Worm (Caenorhabditis elegans): ENCODE data around the gene clec-20.
A peak's percentile ranks its signal among the peaks of the same experiment; 100 is the strongest.

The clec-20 gene

DNA sequence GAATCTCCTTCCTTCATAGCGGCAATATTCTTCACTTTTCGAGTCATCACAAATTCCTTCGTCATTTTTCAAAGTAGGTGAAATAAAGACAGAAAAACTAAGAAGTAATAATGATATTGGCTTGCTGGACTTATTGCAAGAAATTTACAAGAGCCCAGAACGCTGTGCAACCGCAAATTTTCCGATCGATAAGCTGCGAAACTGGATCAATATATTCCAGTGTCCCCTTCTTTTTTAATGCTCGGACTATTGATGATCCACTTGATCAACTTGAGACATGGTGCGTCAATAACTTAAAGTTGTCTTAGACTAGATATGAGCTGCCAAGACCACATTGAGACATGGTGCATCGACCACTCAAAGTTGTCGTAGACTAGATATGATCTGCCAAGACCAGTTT lies 11.0 kb upstream of the clec-20 start, which contains the start of gene bath-33:
TSS of gene bath-33 (minus strand) at position 101 of the 400 bp plus-strand sequence.
- no peak for TF ChIP-seq mls-2 (tag; optimal IDR thresholded peaks at IDR 0.05)

DNA sequence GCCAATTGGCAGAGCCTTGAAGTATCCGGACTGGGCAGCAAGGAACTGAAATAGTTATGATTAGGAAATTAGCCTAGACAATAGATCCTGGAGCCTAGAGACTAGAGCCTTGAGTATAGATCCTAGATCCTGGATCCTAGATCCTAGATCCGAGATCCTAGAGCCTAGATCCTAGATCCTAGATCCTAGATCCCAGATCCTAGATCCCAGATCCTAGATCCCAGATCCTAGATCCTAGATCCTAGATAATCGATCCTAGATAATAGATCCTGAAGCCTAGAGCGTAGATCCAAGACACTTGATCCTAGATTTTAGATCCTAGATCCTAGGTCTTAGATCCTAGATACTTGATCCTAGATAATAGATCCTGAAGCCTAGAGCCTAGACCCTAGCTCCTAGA lies 10.0 kb upstream of the clec-20 start:
- TF ChIP-seq flh-1 (GFP tag; optimal IDR thresholded peaks at IDR 0.05): no peak
- peak; percentile 73 for TF ChIP-seq elt-1 (tag; optimal IDR thresholded peaks at IDR 0.05; ENCODE audit: borderline replicate concordance, insufficient read depth)
- TF ChIP-seq unc-39 (tag; optimal IDR thresholded peaks at IDR 0.05): no peak
- no peak for TF ChIP-seq lin-13 (tag; optimal IDR thresholded peaks at IDR 0.05)

DNA sequence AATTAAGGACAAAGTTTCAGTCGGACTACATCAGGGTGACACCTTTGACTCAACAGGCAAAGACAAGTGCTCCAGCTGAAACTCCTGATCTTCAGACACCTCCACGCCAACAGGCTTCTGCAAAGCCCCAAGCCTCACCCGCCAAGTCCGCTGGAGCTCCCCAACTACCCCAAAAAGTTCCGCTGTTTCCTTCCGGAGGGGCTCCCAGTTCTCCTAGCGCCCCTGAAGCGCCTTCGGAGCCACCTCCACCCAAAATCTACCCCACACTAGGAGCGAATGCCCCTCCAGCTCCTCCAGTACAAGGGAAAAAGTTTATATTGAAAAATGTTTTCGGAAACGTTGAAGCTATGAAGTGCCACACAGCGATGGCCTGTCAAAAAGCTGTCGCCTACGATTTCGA lies 8.0 kb upstream of the clec-20 start:
- TF ChIP-seq M03D4.4 (tag; optimal IDR thresholded peaks at IDR 0.05) (no peak), cnd-1 (tag; optimal IDR thresholded peaks at IDR 0.05) (no peak), sptf-1 (tag; optimal IDR thresholded peaks at IDR 0.05) (no peak), lin-13 (tag; optimal IDR thresholded peaks at IDR 0.05) (no peak), ceh-83 (GFP tag; optimal IDR thresholded peaks at IDR 0.05) (no peak), unc-120 (tag; optimal IDR thresholded peaks at IDR 0.05; ENCODE audit: poor library complexity, severe bottlenecking) (no peak)

DNA sequence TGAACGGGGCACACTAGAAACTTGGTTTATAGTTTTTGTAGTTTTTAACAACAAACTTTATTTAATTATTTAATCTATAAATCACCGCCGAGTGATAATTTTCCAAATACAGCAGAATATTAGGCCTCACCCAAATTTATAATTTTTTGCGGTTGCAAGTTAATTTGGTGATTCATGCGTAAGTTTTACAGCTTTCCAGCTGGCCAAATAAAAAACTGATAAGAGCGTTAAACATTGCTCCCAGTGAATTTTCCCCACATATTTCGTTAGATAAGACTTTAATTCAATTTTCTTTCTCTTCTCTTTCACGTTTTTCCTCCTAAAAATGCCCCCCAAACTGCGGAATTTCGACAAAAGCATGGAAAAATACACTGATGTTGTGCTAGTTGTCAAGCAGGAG lies 6.5 kb upstream of the clec-20 start, which contains the start of gene bath-47:
TSS of gene bath-47 (plus strand) at position 305 of the 400 bp plus-strand sequence.
- TF ChIP-seq bed-3 (GFP tag; optimal IDR thresholded peaks at IDR 0.05) (no peak), tbx-8 (GFP tag; optimal IDR thresholded peaks at IDR 0.05) (no peak), ztf-11 (tag; optimal IDR thresholded peaks at IDR 0.05) (no peak), cnd-1 (tag; optimal IDR thresholded peaks at IDR 0.05) (no peak), snpc-4 (tag; optimal IDR thresholded peaks at IDR 0.05) (no peak), nhr-2 (tag; optimal IDR thresholded peaks at IDR 0.05) (no peak), mls-2 (tag; optimal IDR thresholded peaks at IDR 0.05) (no peak), M03D4.4 (tag; optimal IDR thresholded peaks at IDR 0.05) (no peak), zip-8 (tag; optimal IDR thresholded peaks at IDR 0.05) (no peak), ces-1 (GFP tag; optimal IDR thresholded peaks at IDR 0.05) (no peak), lin-13 (tag; optimal IDR thresholded peaks at IDR 0.05) (no peak), ceh-83 (GFP tag; optimal IDR thresholded peaks at IDR 0.05) (no peak), lsy-2 (tag; optimal IDR thresholded peaks at IDR 0.05) (no peak), hlh-1 (tag; optimal IDR thresholded peaks at IDR 0.05) (no peak), nhr-76 (tag; optimal IDR thresholded peaks at IDR 0.05) (no peak), nhr-28 (tag; optimal IDR thresholded peaks at IDR 0.05) (no peak), sptf-1 (tag; optimal IDR thresholded peaks at IDR 0.05) (no peak), unc-120 (tag; optimal IDR thresholded peaks at IDR 0.05; ENCODE audit: poor library complexity, severe bottlenecking) (no peak), unc-62 (GFP tag; optimal IDR thresholded peaks at IDR 0.05) (no peak)

DNA sequence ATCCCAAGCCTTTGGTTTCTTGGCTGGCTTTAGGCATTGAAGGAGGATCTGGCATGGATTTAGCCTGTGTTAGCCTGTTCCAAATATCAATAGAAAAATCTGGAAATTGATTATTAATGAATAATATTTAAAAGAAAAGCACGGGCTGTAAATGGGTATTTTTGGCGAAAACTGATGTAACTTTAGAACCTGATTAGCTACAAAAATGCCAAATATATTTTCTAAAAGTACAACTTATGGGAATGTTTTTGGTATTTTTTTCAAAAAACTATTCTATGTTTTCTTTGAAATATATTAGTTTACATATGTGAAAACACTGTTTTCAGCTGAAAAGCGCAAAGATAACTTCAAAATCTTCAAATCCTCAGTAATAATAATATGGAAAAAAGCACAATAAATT lies 5.6 kb upstream of the clec-20 start, which contains the start of gene bath-26:
TSS of gene bath-26 (minus strand) at position 101 of the 400 bp plus-strand sequence.
- TF ChIP-seq ceh-39 (tag; optimal IDR thresholded peaks at IDR 0.05) (no peak), nhr-2 (tag; optimal IDR thresholded peaks at IDR 0.05) (no peak), bed-3 (GFP tag; optimal IDR thresholded peaks at IDR 0.05) (no peak), sptf-1 (tag; optimal IDR thresholded peaks at IDR 0.05) (no peak), lin-32 (GFP tag; optimal IDR thresholded peaks at IDR 0.05) (no peak), ham-2 (GFP tag; optimal IDR thresholded peaks at IDR 0.05) (no peak), blmp-1 (tag; optimal IDR thresholded peaks at IDR 0.05) (no peak), nhr-28 (tag; optimal IDR thresholded peaks at IDR 0.05) (no peak), tbx-8 (GFP tag; optimal IDR thresholded peaks at IDR 0.05) (no peak), unc-39 (tag; optimal IDR thresholded peaks at IDR 0.05) (no peak)

DNA sequence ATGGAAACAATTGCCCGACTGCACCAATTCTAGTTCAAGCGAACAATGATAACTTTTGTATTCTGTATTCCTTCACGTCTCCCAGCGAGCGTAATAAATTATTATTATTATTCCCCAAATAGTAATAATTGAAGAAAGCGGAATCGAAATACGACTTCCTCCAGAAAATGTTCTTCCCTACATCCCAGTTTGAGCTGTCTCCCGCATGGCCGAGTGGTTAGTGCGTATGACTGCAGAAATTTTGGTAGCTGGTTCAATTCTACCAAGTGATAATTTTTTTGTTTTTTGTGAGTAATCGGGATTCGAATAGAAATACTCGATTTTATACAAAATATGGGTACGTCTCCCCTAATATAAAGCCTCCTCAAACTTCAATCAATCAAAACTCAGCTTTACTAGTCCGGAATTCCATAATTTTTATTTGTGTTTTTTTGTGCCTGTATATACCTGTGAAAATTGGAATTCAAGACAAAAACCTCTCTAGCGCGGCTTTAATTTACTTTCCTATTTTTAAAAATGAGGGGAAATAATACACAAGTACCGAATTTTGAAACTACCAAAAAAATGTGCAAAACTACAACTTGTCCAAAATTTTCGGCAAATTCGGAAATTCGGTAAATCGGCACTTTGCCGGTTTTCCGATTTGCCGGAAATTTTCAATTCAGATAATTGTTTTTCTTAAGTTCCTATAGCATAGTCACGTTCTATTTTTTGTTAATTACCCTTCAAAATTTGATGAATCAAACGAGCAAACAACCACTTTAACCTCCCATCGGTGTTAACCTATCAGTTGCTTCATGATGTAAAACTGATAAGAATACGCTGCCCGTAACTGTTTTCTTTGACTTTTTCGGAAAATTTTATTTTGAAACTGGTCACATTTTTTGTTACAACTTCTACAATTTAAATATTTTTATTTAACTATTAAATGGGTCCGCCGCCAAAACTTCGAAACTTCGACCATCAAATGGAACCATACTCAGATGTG lies 2.4 kb upstream of the clec-20 start, which contains the start of gene bath-46:
TSS of gene bath-46 (plus strand) at position 806 of the 988 bp plus-strand sequence.
- TF ChIP-seq ztf-11 (tag; optimal IDR thresholded peaks at IDR 0.05): no peak
- TF ChIP-seq nhr-2 (tag; optimal IDR thresholded peaks at IDR 0.05): no peak
- TF ChIP-seq ceh-83 (GFP tag; optimal IDR thresholded peaks at IDR 0.05): no peak
- TF ChIP-seq elt-1 (tag; optimal IDR thresholded peaks at IDR 0.05; ENCODE audit: borderline replicate concordance, insufficient read depth): no peak
- no peak for TF ChIP-seq sem-2 (GFP tag; optimal IDR thresholded peaks at IDR 0.05)
- TF ChIP-seq ceh-43 (GFP tag; optimal IDR thresholded peaks at IDR 0.05): no peak
- no peak for TF ChIP-seq flh-1 (GFP tag; optimal IDR thresholded peaks at IDR 0.05)
